Worm (Caenorhabditis elegans) whole organism, mixed stage, embryonic: ENCODE measurements around the gene pitr-1.

ENCODE experiments used
- M03D4.4 ChIP-seq: sonication (generic microtip); optimal IDR thresholded peaks from 2 replicates; lab custom pipeline; 2017; ENCODE audit warnings: mild to moderate bottlenecking, missing genetic modification characterization, missing compliant biosample characterization
- bed-3 ChIP-seq: fragments of 200-800 bp; sonication (Bioruptor generic); optimal IDR thresholded peaks from 3 replicates; lab custom pipeline; 2018; ENCODE audit warnings: mild to moderate bottlenecking, missing genetic modification characterization, moderate library complexity, missing compliant biosample characterization
- blmp-1 ChIP-seq: fragments of 150-350 bp; optimal IDR thresholded peaks from 2 replicates; lab custom pipeline; 2014; ENCODE audit warnings: missing biosample characterization, missing genetic modification characterization
- ceh-39 ChIP-seq: fragments of 150-350 bp; optimal IDR thresholded peaks from 2 replicates; lab custom pipeline; 2014; ENCODE audit warnings: missing biosample characterization, missing genetic modification characterization
- ceh-43 ChIP-seq: fragments of 200-800 bp; sonication (Bioruptor generic); optimal IDR thresholded peaks from 2 replicates; lab custom pipeline; 2018; ENCODE audit warnings: mild to moderate bottlenecking, missing genetic modification characterization, moderate library complexity, missing compliant biosample characterization
- ceh-83 ChIP-seq: fragments of 200-800 bp; sonication (Bioruptor generic); optimal IDR thresholded peaks from 2 replicates; lab custom pipeline; 2018; ENCODE audit warnings: mild to moderate bottlenecking, missing genetic modification characterization, missing compliant biosample characterization
- ces-1 ChIP-seq: fragments of 150-350 bp; optimal IDR thresholded peaks from 2 replicates; lab custom pipeline; 2014; ENCODE audit warnings: missing biosample characterization, missing genetic modification reagents, missing genetic modification characterization
- cnd-1 ChIP-seq: fragments of 200-800 bp; sonication (Bioruptor generic); optimal IDR thresholded peaks from 2 replicates; lab custom pipeline; 2018; ENCODE audit warnings: mild to moderate bottlenecking, missing genetic modification characterization, missing compliant biosample characterization
- drap-1 ChIP-seq: fragments of 200-800 bp; sonication (Bioruptor generic); optimal IDR thresholded peaks from 3 replicates; lab custom pipeline; 2018; ENCODE audit warnings: mild to moderate bottlenecking, missing genetic modification characterization, missing compliant biosample characterization
- elt-1 ChIP-seq: sonication (generic microtip); optimal IDR thresholded peaks from 2 replicates; lab custom pipeline; 2017; ENCODE audit warnings: missing genetic modification characterization, mild to moderate bottlenecking, missing compliant biosample characterization, antibody characterized with exemption, moderate library complexity, borderline replicate concordance; ENCODE audit not compliant: insufficient read depth
- elt-3 ChIP-seq: fragments of 150-350 bp; optimal IDR thresholded peaks from 2 replicates; lab custom pipeline; 2014; ENCODE audit warnings: missing biosample characterization, missing genetic modification characterization
- flh-1 ChIP-seq: fragments of 200-800 bp; sonication (Bioruptor generic); optimal IDR thresholded peaks from 2 replicates; lab custom pipeline; 2018; ENCODE audit warnings: mild to moderate bottlenecking, missing genetic modification characterization, moderate library complexity, missing compliant biosample characterization
- ham-2 ChIP-seq: fragments of 200-800 bp; sonication (Bioruptor generic); optimal IDR thresholded peaks from 2 replicates; lab custom pipeline; 2018; ENCODE audit warnings: mild to moderate bottlenecking, missing genetic modification characterization, missing compliant biosample characterization
- hlh-1 ChIP-seq: fragments of 150-350 bp; optimal IDR thresholded peaks from 2 replicates; lab custom pipeline; 2014; ENCODE audit warnings: missing biosample characterization, missing genetic modification reagents, missing genetic modification characterization
- lin-13 ChIP-seq: fragments of 150-350 bp; optimal IDR thresholded peaks from 2 replicates; lab custom pipeline; 2014; ENCODE audit warnings: missing biosample characterization, missing genetic modification characterization
- lin-32 ChIP-seq: fragments of 200-800 bp; sonication (Bioruptor generic); optimal IDR thresholded peaks from 2 replicates; lab custom pipeline; 2018; ENCODE audit warnings: mild to moderate bottlenecking, missing genetic modification characterization, missing compliant biosample characterization
- lsy-2 ChIP-seq: fragments of 150-350 bp; optimal IDR thresholded peaks from 2 replicates; lab custom pipeline; 2014; ENCODE audit warnings: missing biosample characterization, missing genetic modification characterization
- mab-5 ChIP-seq: fragments of 150-350 bp; optimal IDR thresholded peaks from 2 replicates; lab custom pipeline; 2014; ENCODE audit warnings: missing biosample characterization, missing genetic modification characterization
- mep-1 ChIP-seq: fragments of 150-350 bp; optimal IDR thresholded peaks from 2 replicates; lab custom pipeline; 2017; ENCODE audit warnings: missing biosample characterization, missing genetic modification reagents, missing genetic modification characterization, inconsistent platforms
- mls-2 ChIP-seq: sonication (generic microtip); optimal IDR thresholded peaks from 2 replicates; lab custom pipeline; 2016; ENCODE audit warnings: mild to moderate bottlenecking, missing genetic modification characterization, moderate library complexity, missing compliant biosample characterization
- nhr-12 ChIP-seq: fragments of 150-350 bp; optimal IDR thresholded peaks from 2 replicates; lab custom pipeline; 2014; ENCODE audit warnings: missing biosample characterization, missing genetic modification characterization
- nhr-237 ChIP-seq: fragments of 150-350 bp; optimal IDR thresholded peaks from 2 replicates; lab custom pipeline; 2014; ENCODE audit warnings: missing biosample characterization, missing genetic modification characterization
- nhr-28 ChIP-seq: fragments of 150-350 bp; optimal IDR thresholded peaks from 2 replicates; lab custom pipeline; 2014; ENCODE audit warnings: missing biosample characterization, missing genetic modification characterization
- pha-4 ChIP-seq: fragments of 150-350 bp; optimal IDR thresholded peaks from 2 replicates; lab custom pipeline; 2018; ENCODE audit warnings: missing biosample characterization, missing genetic modification reagents, missing genetic modification characterization
- sem-2 ChIP-seq: fragments of 200-800 bp; sonication (Bioruptor generic); optimal IDR thresholded peaks from 2 replicates; lab custom pipeline; 2018; ENCODE audit warnings: mild to moderate bottlenecking, missing genetic modification characterization, missing compliant biosample characterization
- snpc-4 ChIP-seq: fragments of 150-350 bp; optimal IDR thresholded peaks from 2 replicates; lab custom pipeline; 2014; ENCODE audit warnings: missing biosample characterization, missing genetic modification characterization
- sptf-1 ChIP-seq: sonication (generic microtip); optimal IDR thresholded peaks from 2 replicates; lab custom pipeline; 2017; ENCODE audit warnings: mild to moderate bottlenecking, missing genetic modification characterization, moderate library complexity, missing compliant biosample characterization
- tbx-8 ChIP-seq: fragments of 200-800 bp; sonication (Bioruptor generic); optimal IDR thresholded peaks from 2 replicates; lab custom pipeline; 2018; ENCODE audit warnings: mild to moderate bottlenecking, missing genetic modification characterization, moderate library complexity, missing compliant biosample characterization
- unc-120 ChIP-seq: sonication (generic microtip); optimal IDR thresholded peaks from 2 replicates; lab custom pipeline; 2017; ENCODE audit warnings: missing genetic modification characterization, missing compliant biosample characterization; ENCODE audit not compliant: poor library complexity, severe bottlenecking
- unc-39 ChIP-seq: fragments of 150-350 bp; optimal IDR thresholded peaks from 2 replicates; lab custom pipeline; 2014; ENCODE audit warnings: missing biosample characterization, missing genetic modification characterization
- zip-8 ChIP-seq: fragments of 150-350 bp; optimal IDR thresholded peaks from 2 replicates; lab custom pipeline; 2014; ENCODE audit warnings: missing biosample characterization, missing genetic modification characterization
- ztf-11 ChIP-seq: fragments of 150-350 bp; optimal IDR thresholded peaks from 2 replicates; lab custom pipeline; 2014; ENCODE audit warnings: missing biosample characterization, missing genetic modification characterization

pitr-1 gene

DNA sequence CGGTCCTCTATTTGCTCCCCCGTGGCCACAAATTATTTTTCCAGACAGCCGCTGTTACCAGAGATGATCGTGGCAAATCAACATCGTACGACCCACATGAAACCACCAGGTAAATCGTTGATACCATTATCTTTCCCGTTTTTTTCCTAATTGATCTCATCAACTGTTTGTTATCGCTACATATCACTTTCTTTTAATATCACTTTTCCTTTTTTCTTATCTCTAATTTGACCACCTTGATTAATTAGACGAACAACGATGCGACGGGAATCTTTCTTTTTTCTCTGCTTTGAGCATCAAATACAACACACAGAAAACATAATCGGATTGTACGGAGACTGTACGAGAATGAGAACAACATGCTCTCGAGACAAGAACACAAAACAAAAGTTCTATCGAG lies 46.4 kb downstream of the pitr-1 start:
- TF ChIP-seq mep-1 (tag; lab: Kevin White, UChicago) (no peak), flh-1 (GFP tag; lab: Kevin White, UChicago) (no peak), zip-8 (no peak), sptf-1 (tag; lab: Kevin White, UChicago) (no peak), mls-2 (no peak), ceh-43 (GFP tag; lab: Kevin White, UChicago) (no peak), mab-5 (tag; lab: Kevin White, UChicago) (no peak), elt-3 (tag; lab: Kevin White, UChicago) (no peak), ceh-39 (tag; lab: Kevin White, UChicago) (no peak), lin-13 (tag; lab: Kevin White, UChicago) (no peak), drap-1 (GFP tag; lab: Kevin White, UChicago) (no peak), sem-2 (GFP tag; lab: Kevin White, UChicago) (no peak), nhr-28 (tag; lab: Kevin White, UChicago) (no peak), unc-39 (tag; lab: Kevin White, UChicago) (no peak), hlh-1 (tag; lab: Kevin White, UChicago) (no peak), ham-2 (GFP tag; lab: Kevin White, UChicago) (no peak), snpc-4 (tag; lab: Kevin White, UChicago) (no peak), nhr-237 (tag; lab: Kevin White, UChicago) (no peak), elt-1 (tag; lab: Kevin White, UChicago) (no peak), pha-4 (tag; lab: Kevin White, UChicago) (no peak)

DNA sequence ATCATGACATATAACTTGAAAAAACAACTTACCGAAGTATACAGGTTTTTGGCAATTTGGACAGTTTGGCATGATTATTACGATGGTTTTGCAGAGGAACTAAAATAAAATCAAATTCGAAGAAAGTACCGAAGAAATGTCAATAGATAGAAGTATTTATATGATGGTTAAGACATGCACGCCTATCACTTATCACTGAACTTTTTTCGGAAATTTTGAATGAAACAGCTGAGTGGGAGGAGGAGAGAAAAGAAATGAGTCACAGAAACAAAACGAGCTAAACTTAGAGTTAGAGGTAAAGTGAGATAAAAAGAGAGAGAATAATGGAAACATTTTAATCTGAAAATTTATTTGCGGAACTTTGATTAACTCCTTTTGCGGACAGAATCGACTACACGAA lies 51.4 kb downstream of the pitr-1 start, which contains the start of gene valv-1:
Gene valv-1 (minus strand): TSS at position 101 of the 400 bp plus-strand sequence.
- TF ChIP-seq cnd-1 (tag; lab: Kevin White, UChicago) = no peak
- TF ChIP-seq unc-39 (tag; lab: Kevin White, UChicago) = no peak
- no peak for TF ChIP-seq ceh-43 (GFP tag; lab: Kevin White, UChicago)
- no peak for TF ChIP-seq ham-2 (GFP tag; lab: Kevin White, UChicago)
- TF ChIP-seq mls-2 = no peak
- TF ChIP-seq blmp-1 (tag; lab: Kevin White, UChicago) = no peak
- no peak for TF ChIP-seq unc-120 (tag; lab: Kevin White, UChicago)
- no peak for TF ChIP-seq mab-5 (tag; lab: Kevin White, UChicago)
- no peak for TF ChIP-seq mep-1 (tag; lab: Kevin White, UChicago)
- no peak for TF ChIP-seq elt-1 (tag; lab: Kevin White, UChicago)
- TF ChIP-seq sptf-1 (tag; lab: Kevin White, UChicago) = no peak
- no peak for TF ChIP-seq elt-3 (tag; lab: Kevin White, UChicago)
- TF ChIP-seq lin-32 (GFP tag; lab: Kevin White, UChicago) = no peak
- no peak for TF ChIP-seq pha-4 (tag; lab: Kevin White, UChicago)
- no peak for TF ChIP-seq zip-8
- no peak for TF ChIP-seq lin-13 (tag; lab: Kevin White, UChicago)
- no peak for TF ChIP-seq hlh-1 (tag; lab: Kevin White, UChicago)
- TF ChIP-seq nhr-12 = no peak
- TF ChIP-seq flh-1 (GFP tag; lab: Kevin White, UChicago) = no peak

DNA sequence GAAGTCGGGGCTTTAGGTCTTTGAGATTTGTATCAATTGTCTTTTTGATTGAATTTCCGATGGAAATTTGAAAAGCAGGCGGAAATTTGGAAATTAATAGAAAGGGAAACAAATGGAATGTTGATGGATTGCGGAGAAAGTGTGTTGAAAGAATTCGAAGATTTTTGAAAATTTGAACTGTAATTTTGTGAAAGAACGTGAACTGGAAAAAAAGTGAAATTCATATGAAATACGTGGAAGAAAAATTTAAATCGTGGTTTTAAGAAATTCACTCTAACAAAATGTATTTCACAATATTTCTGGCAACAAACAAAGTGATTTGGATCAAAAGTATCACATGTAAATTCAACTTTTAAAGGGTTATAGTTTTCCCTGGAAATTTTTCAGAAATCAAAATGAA lies 52.1 kb downstream of the pitr-1 start, which contains the start of gene B0496.1:
Gene B0496.1 (plus strand): TSS at position 301 of the 400 bp plus-strand sequence.
- TF ChIP-seq ceh-39 (tag; lab: Kevin White, UChicago) (no peak), bed-3 (no peak), lin-13 (tag; lab: Kevin White, UChicago) (no peak), flh-1 (GFP tag; lab: Kevin White, UChicago) (no peak), tbx-8 (GFP tag; lab: Kevin White, UChicago) (no peak), ces-1 (no peak), hlh-1 (tag; lab: Kevin White, UChicago) (no peak), M03D4.4 (tag; lab: Kevin White, UChicago) (no peak), ceh-43 (GFP tag; lab: Kevin White, UChicago) (no peak), ceh-83 (GFP tag; lab: Kevin White, UChicago) (no peak), ztf-11 (no peak), drap-1 (GFP tag; lab: Kevin White, UChicago) (no peak), lsy-2 (tag; lab: Kevin White, UChicago) (no peak), elt-3 (tag; lab: Kevin White, UChicago) (no peak)
